Worm (Caenorhabditis elegans) whole organism, early embryonic: ENCODE data around the gene lgl-1.
A peak's percentile ranks its signal among the peaks of the same experiment; 100 is the strongest.

ENCODE experiments used
- B0310.2 ChIP-seq: sonication (generic microtip); optimal IDR thresholded peaks from 2 replicates; lab custom pipeline; 2016; ENCODE audit warnings: mild to moderate bottlenecking, missing genetic modification characterization, missing compliant biosample characterization
- F13C5.2 ChIP-seq: sonication (generic microtip); optimal IDR thresholded peaks from 2 replicates; lab custom pipeline; 2017; ENCODE audit warnings: mild to moderate bottlenecking, missing genetic modification characterization, inconsistent platforms, missing compliant biosample characterization
- aly-1 ChIP-seq: sonication (generic microtip); optimal IDR thresholded peaks from 2 replicates; lab custom pipeline; 2016; ENCODE audit warnings: missing genetic modification characterization, missing compliant biosample characterization
- ama-1 ChIP-seq: fragments of 150-350 bp; optimal IDR thresholded peaks from 2 replicates; lab custom pipeline; 2014
- ceh-13 ChIP-seq: fragments of 200-800 bp; sonication (Bioruptor generic); optimal IDR thresholded peaks from 2 replicates; lab custom pipeline; 2018; ENCODE audit warnings: mild to moderate bottlenecking, missing genetic modification characterization, missing compliant biosample characterization
- ceh-36 ChIP-seq: sonication (generic microtip); optimal IDR thresholded peaks from 2 replicates; lab custom pipeline; 2016; ENCODE audit warnings: missing genetic modification characterization, inconsistent platforms, missing compliant biosample characterization
- ets-7 ChIP-seq: sonication (generic microtip); optimal IDR thresholded peaks from 2 replicates; lab custom pipeline; 2016; ENCODE audit warnings: missing genotype, missing genetic modification characterization, missing compliant biosample characterization
- flt-1 ChIP-seq: fragments of 200-800 bp; sonication (Bioruptor generic); IDR thresholded peaks from 2 replicates; pipeline ENCODE4 v1.3.6; 2022; ENCODE audit warnings: missing genetic modification characterization, missing compliant biosample characterization
- hmbx-1 ChIP-seq: sonication (generic microtip); optimal IDR thresholded peaks from 2 replicates; lab custom pipeline; 2016; ENCODE audit warnings: mild to moderate bottlenecking, missing genetic modification characterization, missing compliant biosample characterization
- hmg-4 ChIP-seq: fragments of 200-800 bp; sonication (Bioruptor generic); optimal IDR thresholded peaks from 2 replicates; lab custom pipeline; 2018; ENCODE audit warnings: mild to moderate bottlenecking, missing genetic modification characterization, missing compliant biosample characterization
- hnd-1 ChIP-seq: sonication (generic microtip); optimal IDR thresholded peaks from 2 replicates; lab custom pipeline; 2016; ENCODE audit warnings: missing genetic modification characterization, missing compliant biosample characterization
- pes-1 ChIP-seq: fragments of 200-800 bp; sonication (Bioruptor generic); IDR thresholded peaks from 2 replicates; pipeline ENCODE4 v1.3.6; 2022; ENCODE audit warnings: missing genetic modification reagents, missing genetic modification characterization, missing compliant biosample characterization
- scrt-1 ChIP-seq: fragments of 200-800 bp; sonication (Bioruptor generic); IDR thresholded peaks from 2 replicates; pipeline ENCODE4 v1.3.6; 2022; ENCODE audit warnings: missing genetic modification characterization, missing compliant biosample characterization
- sea-1 ChIP-seq: fragments of 200-800 bp; sonication (Bioruptor generic); conservative IDR thresholded peaks from 2 replicates; pipeline ENCODE4 v1.3.6; 2022; ENCODE audit warnings: missing genetic modification characterization, missing compliant biosample characterization
- tbx-11 ChIP-seq: fragments of 200-800 bp; sonication (Bioruptor generic); IDR thresholded peaks from 2 replicates; pipeline ENCODE4 v1.3.6; 2022; ENCODE audit warnings: missing genetic modification characterization, missing compliant biosample characterization
- tbx-37 ChIP-seq: fragments of 200-800 bp; sonication (Bioruptor generic); conservative IDR thresholded peaks from 2 replicates; pipeline ENCODE4 v1.3.6; 2022; ENCODE audit warnings: missing genetic modification reagents, missing genetic modification characterization, missing compliant biosample characterization
- tra-4 ChIP-seq: sonication (generic microtip); optimal IDR thresholded peaks from 2 replicates; lab custom pipeline; 2017; ENCODE audit warnings: missing genetic modification characterization, missing compliant biosample characterization

Gene lgl-1

DNA sequence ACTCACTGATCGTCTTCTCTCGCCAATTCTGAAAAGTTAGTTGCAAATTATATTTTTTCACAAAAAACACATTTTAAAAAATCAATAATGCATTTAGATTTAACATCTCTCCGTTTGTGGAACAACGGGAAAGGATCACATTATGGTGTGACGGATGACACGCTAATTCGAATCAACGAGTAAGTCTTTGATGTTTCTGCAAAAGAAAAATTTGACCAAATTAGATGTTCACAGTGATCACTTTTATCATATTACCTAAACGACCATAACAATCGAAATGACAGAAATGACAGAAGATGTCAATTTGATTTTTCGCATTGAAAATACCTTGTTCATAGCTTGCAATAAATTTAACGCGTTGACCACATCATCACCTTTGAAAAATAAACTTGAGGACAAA is 9.5 kb downstream of the lgl-1 start:
- TF ChIP-seq ceh-13 (GFP tag; lab: Kevin White, UChicago) = no peak
- TF ChIP-seq ets-7 (tag; lab: Kevin White, UChicago) = no peak
- no peak for TF ChIP-seq hnd-1 (tag; lab: Kevin White, UChicago)
- TF ChIP-seq tbx-37 (GFP tag; lab: Robert Waterston, UW) = no peak
- no peak for TF ChIP-seq sea-1 (GFP tag; lab: Robert Waterston, UW)
- TF ChIP-seq F13C5.2 = no peak
- TF ChIP-seq tra-4 = no peak
- no peak for TF ChIP-seq tbx-11 (GFP tag; lab: Robert Waterston, UW)
- TF ChIP-seq flt-1 (GFP tag; lab: Robert Waterston, UW) = no peak
- no peak for TF ChIP-seq scrt-1 (GFP tag; lab: Robert Waterston, UW)
- TF ChIP-seq aly-1 (tag; lab: Kevin White, UChicago) = no peak
- no peak for TF ChIP-seq B0310.2 (tag; lab: Kevin White, UChicago)
- TF ChIP-seq hmg-4 = no peak
- no peak for TF ChIP-seq pes-1 (GFP tag; lab: Robert Waterston, UW)
- no peak for TF ChIP-seq ama-1
- TF ChIP-seq hmbx-1 (tag; lab: Kevin White, UChicago) = no peak
- no peak for TF ChIP-seq ceh-36 (tag; lab: Kevin White, UChicago)

DNA sequence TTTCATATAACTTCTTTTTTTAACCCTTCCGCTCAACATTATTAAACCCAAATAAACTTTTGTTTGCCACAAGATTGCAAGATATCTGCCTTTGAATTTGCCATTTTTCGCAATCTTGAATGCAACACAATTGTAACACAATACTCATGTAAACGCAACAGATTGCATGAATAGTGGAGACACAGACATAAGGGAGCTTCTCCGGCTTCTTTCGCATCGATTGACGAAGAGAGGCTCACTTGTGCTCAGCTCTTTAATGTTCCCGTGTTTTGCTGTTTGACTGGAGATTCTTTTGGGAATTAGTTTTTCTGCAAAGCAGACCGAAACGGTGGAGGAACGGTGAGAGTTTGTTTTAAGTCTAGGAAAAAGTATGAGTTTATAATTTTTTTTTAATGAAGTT is 11.5 kb downstream of the lgl-1 start, which contains the start of gene F56F10.2:
TSS of gene F56F10.2 (plus strand) at position 215 of the 400 bp plus-strand sequence.
- no peak for TF ChIP-seq ceh-36 (tag; lab: Kevin White, UChicago)
- no peak for TF ChIP-seq tbx-37 (GFP tag; lab: Robert Waterston, UW)
- no peak for TF ChIP-seq aly-1 (tag; lab: Kevin White, UChicago)
- TF ChIP-seq F13C5.2 = peak; percentile 31
- no peak for TF ChIP-seq ets-7 (tag; lab: Kevin White, UChicago)
- no peak for TF ChIP-seq flt-1 (GFP tag; lab: Robert Waterston, UW)
- no peak for TF ChIP-seq sea-1 (GFP tag; lab: Robert Waterston, UW)
- TF ChIP-seq hmg-4 = no peak

ce11 chrX:857658-858057 is 13.2 kb downstream of the lgl-1 start:
- TF ChIP-seq pes-1 (GFP tag; lab: Robert Waterston, UW) (no peak), scrt-1 (GFP tag; lab: Robert Waterston, UW) (no peak), F13C5.2 (no peak), aly-1 (tag; lab: Kevin White, UChicago) (no peak), ceh-36 (tag; lab: Kevin White, UChicago) (no peak), B0310.2 (tag; lab: Kevin White, UChicago) (no peak), ceh-13 (GFP tag; lab: Kevin White, UChicago) (no peak), sea-1 (GFP tag; lab: Robert Waterston, UW) (no peak), ets-7 (tag; lab: Kevin White, UChicago) (no peak), tbx-37 (GFP tag; lab: Robert Waterston, UW) (no peak), hmg-4 (no peak), hmbx-1 (tag; lab: Kevin White, UChicago) (no peak), tbx-11 (GFP tag; lab: Robert Waterston, UW) (no peak), hnd-1 (tag; lab: Kevin White, UChicago) (no peak), ama-1 (no peak), tra-4 (no peak), flt-1 (GFP tag; lab: Robert Waterston, UW) (no peak)

- no peak for TF ChIP-seq tbx-11 (GFP tag; lab: Robert Waterston, UW)
- peak; percentile 36 for TF ChIP-seq ceh-36 (tag; lab: Kevin White, UChicago)
Observed at ce11 chrX:853604-854003, 17.3 kb downstream of the lgl-1 start.

ce11 chrX:852739-853268 is 18.1 kb downstream of the lgl-1 start:
- peak; percentile 60 for TF ChIP-seq hmg-4
- TF ChIP-seq tbx-11 (GFP tag; lab: Robert Waterston, UW) = no peak
- TF ChIP-seq aly-1 (tag; lab: Kevin White, UChicago) = no peak
- no peak for TF ChIP-seq hmbx-1 (tag; lab: Kevin White, UChicago)
- no peak for TF ChIP-seq tbx-37 (GFP tag; lab: Robert Waterston, UW)
- TF ChIP-seq F13C5.2 = no peak
- TF ChIP-seq sea-1 (GFP tag; lab: Robert Waterston, UW) = no peak
- no peak for TF ChIP-seq ets-7 (tag; lab: Kevin White, UChicago)
- no peak for TF ChIP-seq B0310.2 (tag; lab: Kevin White, UChicago)
- no peak for TF ChIP-seq flt-1 (GFP tag; lab: Robert Waterston, UW)
- TF ChIP-seq hnd-1 (tag; lab: Kevin White, UChicago) = no peak
- 0 out of 2 replicates have a peak, but pooled peaks have one; percentile 16 for TF ChIP-seq scrt-1 (GFP tag; lab: Robert Waterston, UW)
- TF ChIP-seq ama-1 = no peak

- TF ChIP-seq hmg-4 (no peak), scrt-1 (GFP tag; lab: Robert Waterston, UW) (no peak), tbx-37 (GFP tag; lab: Robert Waterston, UW) (no peak), flt-1 (GFP tag; lab: Robert Waterston, UW) (no peak), B0310.2 (tag; lab: Kevin White, UChicago) (no peak), ceh-13 (GFP tag; lab: Kevin White, UChicago) (no peak), aly-1 (tag; lab: Kevin White, UChicago) (no peak), hmbx-1 (tag; lab: Kevin White, UChicago) (no peak), sea-1 (GFP tag; lab: Robert Waterston, UW) (no peak), tra-4 (no peak), ama-1 (no peak), tbx-11 (GFP tag; lab: Robert Waterston, UW) (no peak), ets-7 (tag; lab: Kevin White, UChicago) (no peak), pes-1 (GFP tag; lab: Robert Waterston, UW) (no peak), F13C5.2 (no peak), ceh-36 (tag; lab: Kevin White, UChicago) (no peak), hnd-1 (tag; lab: Kevin White, UChicago) (no peak)
Observed at ce11 chrX:851421-851820, 19.5 kb downstream of the lgl-1 start, which contains the start of gene igcm-1. igcm-1 (minus strand) TSS chrX:851521.

- TF ChIP-seq hmbx-1 (tag; lab: Kevin White, UChicago) (no peak), F13C5.2 (no peak), tra-4 (no peak), tbx-11 (GFP tag; lab: Robert Waterston, UW) (no peak), ama-1 (no peak), ceh-36 (tag; lab: Kevin White, UChicago) (no peak), sea-1 (GFP tag; lab: Robert Waterston, UW) (no peak), flt-1 (GFP tag; lab: Robert Waterston, UW) (no peak), hnd-1 (tag; lab: Kevin White, UChicago) (no peak), hmg-4 (no peak), aly-1 (tag; lab: Kevin White, UChicago) (no peak), ceh-13 (GFP tag; lab: Kevin White, UChicago) (no peak), scrt-1 (GFP tag; lab: Robert Waterston, UW) (no peak), B0310.2 (tag; lab: Kevin White, UChicago) (no peak), ets-7 (tag; lab: Kevin White, UChicago) (no peak)
Observed at ce11 chrX:845443-845842, 25.4 kb downstream of the lgl-1 start.
